Worm (Caenorhabditis elegans): ENCODE data around the gene str-84.

Gene str-84

ce11 chrV:8964055-8964758, 16.5 kb downstream of the str-84 start, which contains the start of gene nhr-44:
Gene nhr-44 (minus strand): TSS chrV:8964105.
- TF ChIP-seq flt-1 (GFP tag; IDR thresholded peaks at IDR 0.05): no peak
- no peak for TF ChIP-seq sea-1 (GFP tag; conservative IDR thresholded peaks at IDR 0.05)
- TF ChIP-seq hnd-1 (tag; optimal IDR thresholded peaks at IDR 0.05): no peak
- TF ChIP-seq scrt-1 (GFP tag; IDR thresholded peaks at IDR 0.05): no peak
- no peak for TF ChIP-seq tbx-11 (GFP tag; IDR thresholded peaks at IDR 0.05)
- no peak for TF ChIP-seq pes-1 (GFP tag; IDR thresholded peaks at IDR 0.05)
- no peak for TF ChIP-seq B0310.2 (tag; optimal IDR thresholded peaks at IDR 0.05)
- TF ChIP-seq hmg-4 (GFP tag; optimal IDR thresholded peaks at IDR 0.05): no peak
- TF ChIP-seq tra-4 (tag; optimal IDR thresholded peaks at IDR 0.05): no peak
- no peak for TF ChIP-seq ama-1 (optimal IDR thresholded peaks at IDR 0.05)
- TF ChIP-seq ceh-36 (tag; optimal IDR thresholded peaks at IDR 0.05): no peak
- TF ChIP-seq tbx-37 (GFP tag; conservative IDR thresholded peaks at IDR 0.05): no peak

- TF ChIP-seq hmbx-1 (tag; optimal IDR thresholded peaks at IDR 0.05): no peak
- no peak for TF ChIP-seq scrt-1 (GFP tag; IDR thresholded peaks at IDR 0.05)
- TF ChIP-seq ets-7 (tag; optimal IDR thresholded peaks at IDR 0.05): no peak
- TF ChIP-seq ama-1 (optimal IDR thresholded peaks at IDR 0.05): no peak
- TF ChIP-seq tra-4 (tag; optimal IDR thresholded peaks at IDR 0.05): no peak
- TF ChIP-seq aly-1 (tag; optimal IDR thresholded peaks at IDR 0.05): no peak
These were observed 24.2 kb downstream of the str-84 start, which contains the start of gene ttc-17 for ce11 chrV:8956387-8957095. Gene ttc-17 (plus strand): TSS chrV:8957045.

ce11 chrV:8949873-8950272, 30.9 kb downstream of the str-84 start:
- TF ChIP-seq ama-1 (optimal IDR thresholded peaks at IDR 0.05) (no peak), hmg-4 (GFP tag; optimal IDR thresholded peaks at IDR 0.05) (peak; percentile 19)

ce11 chrV:8948996-8949395, 31.7 kb downstream of the str-84 start:
- TF ChIP-seq ceh-36 (tag; optimal IDR thresholded peaks at IDR 0.05) (no peak), hmbx-1 (tag; optimal IDR thresholded peaks at IDR 0.05) (no peak), scrt-1 (GFP tag; IDR thresholded peaks at IDR 0.05) (no peak), aly-1 (tag; optimal IDR thresholded peaks at IDR 0.05) (no peak), tra-4 (tag; optimal IDR thresholded peaks at IDR 0.05) (no peak), hmg-4 (GFP tag; optimal IDR thresholded peaks at IDR 0.05) (no peak), hnd-1 (tag; optimal IDR thresholded peaks at IDR 0.05) (no peak), F13C5.2 (tag; optimal IDR thresholded peaks at IDR 0.05) (no peak), ets-7 (tag; optimal IDR thresholded peaks at IDR 0.05) (no peak), pes-1 (GFP tag; IDR thresholded peaks at IDR 0.05) (no peak), tbx-37 (GFP tag; conservative IDR thresholded peaks at IDR 0.05) (no peak)

- TF ChIP-seq B0310.2 (tag; optimal IDR thresholded peaks at IDR 0.05) (no peak), ceh-13 (GFP tag; optimal IDR thresholded peaks at IDR 0.05) (no peak), ama-1 (optimal IDR thresholded peaks at IDR 0.05) (no peak), pes-1 (GFP tag; IDR thresholded peaks at IDR 0.05) (no peak), tra-4 (tag; optimal IDR thresholded peaks at IDR 0.05) (no peak), scrt-1 (GFP tag; IDR thresholded peaks at IDR 0.05) (no peak), hmbx-1 (tag; optimal IDR thresholded peaks at IDR 0.05) (no peak), tbx-11 (GFP tag; IDR thresholded peaks at IDR 0.05) (no peak), ets-7 (tag; optimal IDR thresholded peaks at IDR 0.05) (no peak), ceh-36 (tag; optimal IDR thresholded peaks at IDR 0.05) (no peak), hnd-1 (tag; optimal IDR thresholded peaks at IDR 0.05) (no peak), aly-1 (tag; optimal IDR thresholded peaks at IDR 0.05) (no peak), hmg-4 (GFP tag; optimal IDR thresholded peaks at IDR 0.05) (no peak), tbx-37 (GFP tag; conservative IDR thresholded peaks at IDR 0.05) (no peak)
These were observed 32.4 kb downstream of the str-84 start for ce11 chrV:8948365-8948764.

ce11 chrV:8947499-8947898, 33.2 kb downstream of the str-84 start, which contains the start of gene gck-1:
Gene gck-1 (plus strand): TSS chrV:8947799.
- TF ChIP-seq aly-1 (tag; optimal IDR thresholded peaks at IDR 0.05) (no peak), ets-7 (tag; optimal IDR thresholded peaks at IDR 0.05) (no peak), pes-1 (GFP tag; IDR thresholded peaks at IDR 0.05) (no peak), flt-1 (GFP tag; IDR thresholded peaks at IDR 0.05) (no peak), ama-1 (optimal IDR thresholded peaks at IDR 0.05) (no peak), hmg-4 (GFP tag; optimal IDR thresholded peaks at IDR 0.05) (no peak), scrt-1 (GFP tag; IDR thresholded peaks at IDR 0.05) (no peak), tra-4 (tag; optimal IDR thresholded peaks at IDR 0.05) (no peak), hnd-1 (tag; optimal IDR thresholded peaks at IDR 0.05) (no peak), ceh-13 (GFP tag; optimal IDR thresholded peaks at IDR 0.05) (no peak), tbx-37 (GFP tag; conservative IDR thresholded peaks at IDR 0.05) (no peak), B0310.2 (tag; optimal IDR thresholded peaks at IDR 0.05) (no peak), sea-1 (GFP tag; conservative IDR thresholded peaks at IDR 0.05) (no peak)

ce11 chrV:8946142-8946541, 34.6 kb downstream of the str-84 start:
- TF ChIP-seq ceh-13 (GFP tag; optimal IDR thresholded peaks at IDR 0.05): no peak
- TF ChIP-seq B0310.2 (tag; optimal IDR thresholded peaks at IDR 0.05): no peak
- no peak for TF ChIP-seq hmg-4 (GFP tag; optimal IDR thresholded peaks at IDR 0.05)
- TF ChIP-seq F13C5.2 (tag; optimal IDR thresholded peaks at IDR 0.05): no peak
- no peak for TF ChIP-seq ama-1 (optimal IDR thresholded peaks at IDR 0.05)
- no peak for TF ChIP-seq tbx-37 (GFP tag; conservative IDR thresholded peaks at IDR 0.05)
- no peak for TF ChIP-seq hnd-1 (tag; optimal IDR thresholded peaks at IDR 0.05)
- TF ChIP-seq ceh-36 (tag; optimal IDR thresholded peaks at IDR 0.05): no peak
- TF ChIP-seq aly-1 (tag; optimal IDR thresholded peaks at IDR 0.05): no peak
- TF ChIP-seq flt-1 (GFP tag; IDR thresholded peaks at IDR 0.05): no peak

Measured in whole organism, early embryonic.